Worm (Caenorhabditis elegans) whole organism, L4 larva: ENCODE measurements around the gene mesp-1.

Experiments used
- F26F4.8 ChIP-seq: fragments of 200-800 bp; sonication (Bioruptor generic); conservative IDR thresholded peaks from 2 replicates; pipeline ENCODE4 v1.3.6; 2022; ENCODE audit warnings: missing genetic modification characterization, missing compliant biosample characterization
- R02D3.7 ChIP-seq: fragments of 150-350 bp; sonication (generic microtip); optimal IDR thresholded peaks from 3 replicates; lab custom pipeline; 2014; ENCODE audit warnings: missing biosample characterization, missing genetic modification characterization
- T20F7.1 ChIP-seq: fragments of 200-800 bp; sonication (Bioruptor generic); optimal IDR thresholded peaks from 2 replicates; lab custom pipeline; 2018; ENCODE audit warnings: mild to moderate bottlenecking, missing genetic modification characterization, missing compliant biosample characterization
- Y5F2A.4 ChIP-seq: fragments of 200-800 bp; sonication (Bioruptor generic); optimal IDR thresholded peaks from 2 replicates; lab custom pipeline; 2018; ENCODE audit warnings: mild to moderate bottlenecking, missing genetic modification characterization, missing compliant biosample characterization
- ZK546.5 ChIP-seq, 2 experiments: sonication (generic microtip); optimal IDR thresholded peaks; 2 replicates each; lab custom pipeline; 2017; ENCODE audit warnings: missing biosample characterization in 2 of 2, missing genetic modification characterization in 2 of 2
- ama-1 ChIP-seq: fragments of 150-350 bp; optimal IDR thresholded peaks from 2 replicates; lab custom pipeline; 2014; ENCODE audit warnings: inconsistent platforms, mixed read lengths
- ceh-20 ChIP-seq: fragments of 200-800 bp; sonication (Bioruptor generic); IDR thresholded peaks from 2 replicates; pipeline ENCODE4 v1.3.6; 2022; ENCODE audit warnings: missing genetic modification reagents, missing genetic modification characterization, missing compliant biosample characterization
- ceh-28 ChIP-seq: fragments of 150-350 bp; optimal IDR thresholded peaks from 2 replicates; lab custom pipeline; 2014; ENCODE audit warnings: missing biosample characterization, missing genetic modification reagents, missing genetic modification characterization
- ceh-62 ChIP-seq: sonication (generic microtip); optimal IDR thresholded peaks from 2 replicates; lab custom pipeline; 2017; ENCODE audit warnings: missing biosample characterization, missing genetic modification characterization
- ceh-82 ChIP-seq: sonication (generic microtip); optimal IDR thresholded peaks from 2 replicates; lab custom pipeline; 2017; ENCODE audit warnings: missing biosample characterization, missing genetic modification characterization
- cey-2 ChIP-seq: sonication (generic microtip); optimal IDR thresholded peaks from 3 replicates; lab custom pipeline; 2017; ENCODE audit warnings: missing genetic modification characterization, mild to moderate bottlenecking, missing compliant biosample characterization, antibody characterized with exemption, borderline replicate concordance; ENCODE audit not compliant: insufficient read depth
- daf-16 ChIP-seq, 3 experiments: sonication (generic microtip); optimal IDR thresholded peaks; 2 replicates each; lab custom pipeline; 2016 to 2017; ENCODE audit warnings: missing genetic modification characterization in 3 of 3, missing genetic modification reagents in 3 of 3, mild to moderate bottlenecking in 2 of 3, missing compliant biosample characterization in 2 of 3, missing biosample characterization in 1 of 3, moderate library complexity in 1 of 3
- dmd-6 ChIP-seq: fragments of 200-800 bp; sonication (Bioruptor generic); IDR thresholded peaks from 2 replicates; pipeline ENCODE4 v1.3.6; 2022; ENCODE audit warnings: missing genetic modification reagents, missing genetic modification characterization, missing compliant biosample characterization
- dpl-1 ChIP-seq: fragments of 150-350 bp; optimal IDR thresholded peaks from 2 replicates; lab custom pipeline; 2014; ENCODE audit warnings: missing biosample characterization, missing genetic modification reagents, missing genetic modification characterization
- duxl-1 ChIP-seq: sonication (generic microtip); optimal IDR thresholded peaks from 2 replicates; lab custom pipeline; 2016; ENCODE audit warnings: mild to moderate bottlenecking, missing genetic modification characterization, moderate library complexity, missing compliant biosample characterization; ENCODE audit not compliant: poor library complexity
- dve-1 ChIP-seq: sonication (generic microtip); optimal IDR thresholded peaks from 2 replicates; lab custom pipeline; 2017; ENCODE audit warnings: antibody characterized with exemption, mild to moderate bottlenecking, missing genetic modification characterization, missing compliant biosample characterization; ENCODE audit not compliant: insufficient read depth
- fkh-10 ChIP-seq: fragments of 150-350 bp; optimal IDR thresholded peaks from 2 replicates; lab custom pipeline; 2014; ENCODE audit warnings: missing biosample characterization, missing genetic modification reagents, missing genetic modification characterization
- fos-1 ChIP-seq: fragments of 150-350 bp; optimal IDR thresholded peaks from 2 replicates; lab custom pipeline; 2014; ENCODE audit warnings: missing biosample characterization, missing genetic modification characterization
- gei-8 ChIP-seq: fragments of 200-800 bp; sonication (Bioruptor generic); optimal IDR thresholded peaks from 2 replicates; lab custom pipeline; 2018; ENCODE audit warnings: mild to moderate bottlenecking, missing genetic modification characterization, missing compliant biosample characterization
- hlh-11 ChIP-seq: fragments of 200-800 bp; sonication (Bioruptor generic); optimal IDR thresholded peaks from 2 replicates; lab custom pipeline; 2018; ENCODE audit warnings: mild to moderate bottlenecking, missing genetic modification characterization, missing compliant biosample characterization
- hlh-30 ChIP-seq: sonication (generic microtip); optimal IDR thresholded peaks from 2 replicates; lab custom pipeline; 2017; ENCODE audit warnings: antibody characterized with exemption, mild to moderate bottlenecking, missing genetic modification characterization, missing compliant biosample characterization; ENCODE audit not compliant: insufficient read depth
- hmg-1.1 ChIP-seq: fragments of 200-800 bp; sonication (Bioruptor generic); IDR thresholded peaks from 2 replicates; pipeline ENCODE4 v1.3.6; 2022; ENCODE audit warnings: missing genetic modification reagents, missing genetic modification characterization, missing compliant biosample characterization
- lin-13 ChIP-seq: fragments of 150-350 bp; optimal IDR thresholded peaks from 2 replicates; lab custom pipeline; 2014; ENCODE audit warnings: missing biosample characterization, missing genetic modification reagents, missing genetic modification characterization
- lin-38 ChIP-seq: fragments of 200-800 bp; sonication (Bioruptor generic); IDR thresholded peaks from 2 replicates; pipeline ENCODE4 v1.3.6; 2022; ENCODE audit warnings: missing genetic modification reagents, missing genetic modification characterization, missing compliant biosample characterization
- lsy-2 ChIP-seq, 2 experiments: fragments of 150-350 bp in 1 of 2; sonication (generic microtip) in 1 of 2; optimal IDR thresholded peaks; 2 replicates each; lab custom pipeline; 2014 to 2017; ENCODE audit warnings: missing biosample characterization in 2 of 2, missing genetic modification characterization in 2 of 2
- mep-1 ChIP-seq: fragments of 150-350 bp; sonication (generic microtip); optimal IDR thresholded peaks from 3 replicates; lab custom pipeline; 2014; ENCODE audit warnings: missing biosample characterization, missing genetic modification characterization
- mxl-3 ChIP-seq: fragments of 200-800 bp; sonication (Bioruptor generic); optimal IDR thresholded peaks from 2 replicates; lab custom pipeline; 2018; ENCODE audit warnings: mild to moderate bottlenecking, missing genetic modification characterization, missing compliant biosample characterization
- nhr-102 ChIP-seq: sonication (generic microtip); optimal IDR thresholded peaks from 2 replicates; lab custom pipeline; 2016; ENCODE audit warnings: mild to moderate bottlenecking, missing genetic modification characterization, moderate library complexity, missing compliant biosample characterization
- nhr-11 ChIP-seq: fragments of 150-350 bp; optimal IDR thresholded peaks from 2 replicates; lab custom pipeline; 2014; ENCODE audit warnings: missing biosample characterization, missing genetic modification characterization
- nhr-28 ChIP-seq: fragments of 150-350 bp; optimal IDR thresholded peaks from 2 replicates; lab custom pipeline; 2014; ENCODE audit warnings: missing biosample characterization, missing genetic modification characterization
- nhr-48 ChIP-seq: sonication (generic microtip); optimal IDR thresholded peaks from 2 replicates; lab custom pipeline; 2016; ENCODE audit warnings: mild to moderate bottlenecking, missing genetic modification characterization, missing compliant biosample characterization
- nhr-6 ChIP-seq: fragments of 150-350 bp; optimal IDR thresholded peaks from 2 replicates; lab custom pipeline; 2014; ENCODE audit warnings: missing biosample characterization, missing genetic modification characterization
- nhr-76 ChIP-seq: fragments of 150-350 bp; optimal IDR thresholded peaks from 2 replicates; lab custom pipeline; 2014; ENCODE audit warnings: missing biosample characterization, missing genetic modification characterization
- nhr-77 ChIP-seq: fragments of 150-350 bp; optimal IDR thresholded peaks from 2 replicates; lab custom pipeline; 2014; ENCODE audit warnings: missing biosample characterization, missing genetic modification characterization
- pha-4 ChIP-seq, 2 experiments: fragments of 150-350 bp in 1 of 2; fragments of 200-800 bp in 1 of 2; sonication (Bioruptor generic) in 1 of 2; IDR thresholded peaks in 1 of 2; optimal IDR thresholded peaks in 1 of 2; 2 replicates each; pipeline versions ENCODE4 v1.3.6 to Lab custom; 2014 to 2022; ENCODE audit warnings: missing genetic modification characterization in 2 of 2, missing genetic modification reagents in 2 of 2, missing biosample characterization in 1 of 2, missing compliant biosample characterization in 1 of 2
- php-3 ChIP-seq: fragments of 200-800 bp; sonication (Bioruptor generic); IDR thresholded peaks from 2 replicates; pipeline ENCODE4 v1.3.6; 2022; ENCODE audit warnings: missing genetic modification reagents, missing genetic modification characterization, missing compliant biosample characterization
- pqm-1 ChIP-seq: sonication (generic microtip); optimal IDR thresholded peaks from 2 replicates; lab custom pipeline; 2017; ENCODE audit warnings: missing biosample characterization, missing genetic modification characterization
- rbr-2 ChIP-seq: sonication (generic microtip); optimal IDR thresholded peaks from 2 replicates; lab custom pipeline; 2016; ENCODE audit warnings: missing genotype, missing genetic modification characterization, missing compliant biosample characterization
- saeg-2 ChIP-seq: fragments of 200-800 bp; sonication (Bioruptor generic); IDR thresholded peaks from 2 replicates; pipeline ENCODE4 v1.3.6; 2022; ENCODE audit warnings: missing genetic modification reagents, missing genetic modification characterization, missing compliant biosample characterization
- sdz-12 ChIP-seq: fragments of 200-800 bp; sonication (Bioruptor generic); optimal IDR thresholded peaks from 2 replicates; lab custom pipeline; 2018; ENCODE audit warnings: mild to moderate bottlenecking, missing genetic modification characterization, missing compliant biosample characterization
- snpc-1.2 ChIP-seq: fragments of 200-800 bp; sonication (Bioruptor generic); IDR thresholded peaks from 2 replicates; pipeline ENCODE4 v1.3.6; 2022; ENCODE audit warnings: missing genetic modification reagents, missing genetic modification characterization, missing compliant biosample characterization
- tra-1 ChIP-seq: fragments of 200-800 bp; sonication (Bioruptor generic); IDR thresholded peaks from 2 replicates; pipeline ENCODE4 v1.3.6; 2022; ENCODE audit warnings: missing genetic modification reagents, missing genetic modification characterization, missing compliant biosample characterization
- unc-39 ChIP-seq: sonication (generic microtip); optimal IDR thresholded peaks from 2 replicates; lab custom pipeline; 2017; ENCODE audit warnings: missing biosample characterization, missing genetic modification characterization
- unc-62 ChIP-seq, 3 experiments: fragments of 150-350 bp in 1 of 3; sonication (generic microtip); optimal IDR thresholded peaks in 2 of 3; peaks in 1 of 3; 1 replicate in 1 of 3; 2 replicates in 2 of 3; lab custom pipeline; 2014 to 2017; ENCODE audit warnings: missing biosample characterization in 3 of 3, missing genetic modification characterization in 3 of 3, missing genetic modification reagents in 3 of 3, missing genotype in 1 of 3
- zag-1 ChIP-seq: fragments of 150-350 bp; optimal IDR thresholded peaks from 2 replicates; lab custom pipeline; 2014; ENCODE audit warnings: missing biosample characterization, missing genetic modification characterization
- zip-11 ChIP-seq: fragments of 200-800 bp; sonication (Bioruptor generic); IDR thresholded peaks from 2 replicates; pipeline ENCODE4 v1.3.6; 2022; ENCODE audit warnings: missing genetic modification characterization, missing compliant biosample characterization
- zip-2 ChIP-seq: fragments of 150-350 bp; optimal IDR thresholded peaks from 2 replicates; lab custom pipeline; 2014; ENCODE audit warnings: missing biosample characterization, missing genetic modification characterization

Gene mesp-1

DNA sequence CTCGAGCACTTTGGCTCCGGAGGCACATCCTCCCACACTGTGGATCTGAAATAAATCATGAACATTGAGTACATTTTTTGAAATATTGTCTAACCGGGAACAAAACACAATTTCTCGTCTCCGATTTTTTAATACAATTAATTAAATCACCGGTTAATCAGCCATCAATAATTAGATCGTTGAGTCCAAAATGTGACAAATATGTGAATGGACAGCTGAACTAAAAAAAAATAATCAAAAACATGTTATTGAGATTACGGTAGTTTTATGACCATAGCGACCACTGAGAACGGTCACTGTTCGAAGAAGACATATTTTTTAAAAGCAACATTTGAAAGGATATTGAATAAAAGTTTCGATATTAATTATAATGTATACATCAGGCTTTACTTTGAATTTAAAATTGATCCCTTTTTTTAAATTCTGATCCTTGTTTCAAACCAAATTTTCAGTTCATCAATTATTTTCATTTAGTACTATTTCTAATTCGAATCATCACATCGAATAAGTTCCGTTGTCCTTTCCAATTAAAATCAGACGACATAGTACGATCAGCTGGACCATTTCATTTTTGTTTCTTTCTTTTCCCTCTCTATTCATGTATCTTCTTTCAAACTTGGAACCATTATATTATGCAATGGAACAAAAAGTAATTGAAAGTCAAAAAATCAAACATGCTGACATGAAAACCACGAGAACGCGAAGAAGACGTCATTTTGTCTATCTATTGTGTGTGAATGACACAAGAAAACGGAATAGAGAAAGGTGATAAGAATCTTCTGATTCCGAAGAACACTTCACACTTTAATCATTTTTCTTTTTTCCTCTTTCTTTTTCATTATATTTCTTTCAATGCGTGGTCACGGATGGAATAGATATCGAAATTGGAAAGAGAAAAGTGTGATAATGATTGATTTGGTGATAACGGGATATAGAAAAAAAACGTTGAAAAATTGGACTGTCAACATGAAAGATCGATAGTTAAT lies 31.2 kb downstream of the mesp-1 start:
- TF ChIP-seq pqm-1 (tag; lab: Kevin White, UChicago) (peak; percentile 100), T20F7.1 (GFP tag; lab: Kevin White, UChicago) (peak; percentile 79), cey-2 (peak; percentile 95), unc-39 (no peak), php-3 (GFP tag; lab: Robert Waterston, UW) (peak; percentile 97), saeg-2 (peak; percentile 77; the same call in 1 of the 2 replicates), rbr-2 (tag; lab: Kevin White, UChicago) (no peak), snpc-1.2 (GFP tag; lab: Robert Waterston, UW) (no peak), ama-1 (lab: Kevin White, UChicago) (peak; percentile 0), dpl-1 (GFP tag; lab: Kevin White, UChicago) (peak; percentile 14), ceh-28 (tag; lab: Kevin White, UChicago) (no peak), dmd-6 (peak; percentile 99), zip-2 (tag; lab: Kevin White, UChicago) (peak; percentile 26), R02D3.7 (tag; lab: Kevin White, UChicago) (no peak), mxl-3 (GFP tag; lab: Kevin White, UChicago) (peak; percentile 73), nhr-28 (tag; lab: Kevin White, UChicago) (peak; percentile 99), pha-4 (GFP tag; IDR thresholded peaks at IDR 0.05; lab: Robert Waterston, UW) (peak; percentile 66; the same call in 1 of the 2 replicates), pha-4 (tag; optimal IDR thresholded peaks at IDR 0.05; lab: Kevin White, UChicago) (no peak), hmg-1.1 (no peak), lin-13 (GFP tag; lab: Kevin White, UChicago) (peak; percentile 15), nhr-102 (peak; percentile 75), lin-38 (GFP tag; lab: Robert Waterston, UW) (peak; percentile 25; the same call in 1 of the 2 replicates), fkh-10 (GFP tag; lab: Kevin White, UChicago) (no peak), dve-1 (peak; percentile 99), daf-16 (GFP tag; optimal IDR thresholded peaks at IDR 0.05; lab: Kevin White, UChicago) (peak in 1 of 2 experiments; percentile 92), daf-16 (tag; optimal IDR thresholded peaks at IDR 0.05; lab: Kevin White, UChicago) (peak; percentile 92), nhr-48 (tag; lab: Kevin White, UChicago) (peak; percentile 93), Y5F2A.4 (no peak), hlh-11 (tag; lab: Kevin White, UChicago) (peak; percentile 97), F26F4.8 (GFP tag; lab: Robert Waterston, UW) (no peak), fos-1 (peak; percentile 76), ceh-62 (no peak), unc-62 (GFP tag; optimal IDR thresholded peaks at IDR 0.05 in 1 of 2; lab: Kevin White, UChicago) (peak; percentile 20 to 100), unc-62 (tag; optimal IDR thresholded peaks at IDR 0.05; lab: Kevin White, UChicago) (no peak), gei-8 (GFP tag; lab: Kevin White, UChicago) (peak; percentile 85), ceh-82 (tag; lab: Kevin White, UChicago) (no peak), nhr-11 (tag; lab: Kevin White, UChicago) (no peak), lsy-2 (tag; optimal IDR thresholded peaks at IDR 0.05; lab: Kevin White, UChicago) (peak; percentile 33 to 72), nhr-76 (tag; lab: Kevin White, UChicago) (peak; percentile 61), zag-1 (tag; lab: Kevin White, UChicago) (no peak), ZK546.5 (tag; optimal IDR thresholded peaks at IDR 0.05; lab: Kevin White, UChicago) (no peak), nhr-6 (tag; lab: Kevin White, UChicago) (peak; percentile 91), hlh-30 (tag; lab: Kevin White, UChicago) (peak; percentile 92), ceh-20 (GFP tag; lab: Robert Waterston, UW) (peak; percentile 87), mep-1 (tag; lab: Kevin White, UChicago) (peak; percentile 75), sdz-12 (GFP tag; lab: Kevin White, UChicago) (no peak), tra-1 (GFP tag; lab: Robert Waterston, UW) (peak; percentile 94), nhr-77 (peak; percentile 96), duxl-1 (tag; lab: Kevin White, UChicago) (peak; percentile 7), zip-11 (GFP tag; lab: Robert Waterston, UW) (no peak)
